Worm (Caenorhabditis elegans) whole organism, late embryonic: ENCODE results near the gene try-11.

Source experiments
- ama-1 ChIP-seq: fragments of 150-350 bp; optimal IDR thresholded peaks from 2 replicates; lab custom pipeline; 2014
- ceh-9 ChIP-seq: sonication (generic microtip); optimal IDR thresholded peaks from 2 replicates; lab custom pipeline; 2016; ENCODE audit warnings: mild to moderate bottlenecking, missing genetic modification characterization, inconsistent platforms, missing compliant biosample characterization
- dve-1 ChIP-seq: sonication (generic microtip); optimal IDR thresholded peaks from 2 replicates; lab custom pipeline; 2017; ENCODE audit warnings: antibody characterized with exemption, mild to moderate bottlenecking, missing genetic modification characterization, missing compliant biosample characterization
- fkh-10 ChIP-seq: fragments of 150-350 bp; optimal IDR thresholded peaks from 2 replicates; lab custom pipeline; 2014; ENCODE audit warnings: missing biosample characterization, missing genetic modification reagents, missing genetic modification characterization
- madf-2 ChIP-seq: sonication (generic microtip); optimal IDR thresholded peaks from 2 replicates; lab custom pipeline; 2017; ENCODE audit warnings: missing genetic modification characterization, missing compliant biosample characterization
- nhr-11 ChIP-seq: fragments of 150-350 bp; optimal IDR thresholded peaks from 2 replicates; lab custom pipeline; 2014; ENCODE audit warnings: missing biosample characterization, missing genetic modification characterization
- npax-4 ChIP-seq: sonication (generic microtip); optimal IDR thresholded peaks from 2 replicates; lab custom pipeline; 2016; ENCODE audit warnings: missing genetic modification characterization, missing compliant biosample characterization
- syd-9 ChIP-seq: sonication (generic microtip); optimal IDR thresholded peaks from 2 replicates; lab custom pipeline; 2016; ENCODE audit warnings: mild to moderate bottlenecking, missing genetic modification characterization, moderate library complexity, missing compliant biosample characterization
- unc-42 ChIP-seq: sonication (generic microtip); optimal IDR thresholded peaks from 2 replicates; lab custom pipeline; 2016; ENCODE audit warnings: missing genotype, missing genetic modification characterization, missing compliant biosample characterization

DNA sequence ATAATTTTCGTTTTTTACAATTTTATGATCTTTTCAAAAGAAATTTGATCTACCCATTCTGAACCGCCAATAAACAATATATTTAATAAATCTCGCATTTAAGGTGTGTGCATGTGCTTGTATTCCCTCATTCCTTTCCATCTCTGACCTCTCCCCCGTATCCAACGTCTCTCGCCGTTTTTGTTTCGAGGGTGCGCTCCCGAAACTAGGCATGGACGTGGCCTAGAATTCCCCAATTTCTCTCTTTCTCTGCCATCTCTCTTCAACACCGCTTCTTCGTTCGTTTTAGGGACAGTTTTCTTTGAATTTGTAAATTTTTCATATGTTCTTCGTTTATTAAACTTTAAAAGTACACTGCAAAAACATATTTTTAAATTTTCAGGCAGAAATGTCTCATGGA lies 14.0 kb downstream of the try-11 start, which contains the start of gene F25E5.1:
- TF ChIP-seq ceh-9: no peak
- TF ChIP-seq dve-1 (tag; lab: Kevin White, UChicago): no peak
- TF ChIP-seq fkh-10 (GFP tag; lab: Kevin White, UChicago): no peak
- TF ChIP-seq nhr-11: no peak
- peak; percentile 61 for TF ChIP-seq unc-42 (tag; lab: Kevin White, UChicago)
- TF ChIP-seq syd-9 (tag; lab: Kevin White, UChicago): no peak
- no peak for TF ChIP-seq npax-4 (tag; lab: Kevin White, UChicago)
- no peak for TF ChIP-seq madf-2
- no peak for TF ChIP-seq ama-1
